Fruit fly (Drosophila melanogaster) whole organism, embryonic: ENCODE data around the gene Acsx4.

Experiments used
- Asciz ChIP-seq: fragments of 200-800 bp; sonication (Bioruptor generic); optimal IDR thresholded peaks from 2 replicates; lab custom pipeline; 2017; ENCODE audit warnings: missing biosample characterization, mild to moderate bottlenecking, missing genetic modification characterization, missing genetic modification reagents
- CG1024 ChIP-seq: fragments of 200-800 bp; sonication (Bioruptor generic); IDR thresholded peaks from 2 replicates; pipeline ENCODE4 v1.3.6; 2022; ENCODE audit warnings: missing biosample characterization, missing genetic modification characterization
- CG10321 ChIP-seq: fragments of 200-800 bp; sonication (Bioruptor generic); IDR thresholded peaks from 2 replicates; pipeline ENCODE4 v1.3.6; 2022; ENCODE audit warnings: missing biosample characterization, missing genetic modification characterization
- CG10565 ChIP-seq: fragments of 200-800 bp; sonication (Bioruptor generic); optimal IDR thresholded peaks from 3 replicates; lab custom pipeline; 2016; ENCODE audit warnings: missing biosample characterization, mild to moderate bottlenecking, missing genetic modification characterization
- CG11560 ChIP-seq: fragments of 200-800 bp; sonication (Bioruptor generic); IDR thresholded peaks from 3 replicates; pipeline ENCODE4 v1.3.6; 2022; ENCODE audit warnings: missing biosample characterization, missing genetic modification characterization
- CG12219 ChIP-seq: fragments of 200-800 bp; sonication (Bioruptor generic); optimal IDR thresholded peaks from 3 replicates; lab custom pipeline; 2018; ENCODE audit warnings: missing biosample characterization, mild to moderate bottlenecking, missing genetic modification characterization
- CG13123 ChIP-seq: fragments of 200-800 bp; sonication (Bioruptor generic); optimal IDR thresholded peaks from 2 replicates; lab custom pipeline; 2016; ENCODE audit warnings: missing biosample characterization, missing genetic modification characterization
- CG13287 ChIP-seq: fragments of 200-800 bp; sonication (Bioruptor generic); IDR thresholded peaks from 2 replicates; pipeline ENCODE4 v1.3.6; 2022; ENCODE audit warnings: missing biosample characterization, missing genetic modification characterization; ENCODE audit not compliant: partially characterized antibody
- CG14441 ChIP-seq: fragments of 200-800 bp; sonication (Bioruptor generic); IDR thresholded peaks from 2 replicates; pipeline ENCODE4 v1.3.6; 2022; ENCODE audit warnings: missing biosample characterization, missing genetic modification characterization
- CG14860 ChIP-seq: fragments of 200-800 bp; sonication (Bioruptor generic); IDR thresholded peaks from 3 replicates; pipeline ENCODE4 v1.3.6; 2022; ENCODE audit warnings: missing biosample characterization, missing genetic modification characterization; ENCODE audit not compliant: partially characterized antibody
- CG15073 ChIP-seq: fragments of 200-800 bp; sonication (Bioruptor generic); optimal IDR thresholded peaks from 2 replicates; lab custom pipeline; 2016; ENCODE audit warnings: missing biosample characterization, missing genetic modification characterization
- CG15601 ChIP-seq: fragments of 200-800 bp; sonication (Bioruptor generic); optimal IDR thresholded peaks from 3 replicates; lab custom pipeline; 2019; ENCODE audit warnings: missing biosample characterization, mild to moderate bottlenecking, missing genetic modification characterization, moderate library complexity
- CG2116 ChIP-seq: fragments of 200-800 bp; sonication (Bioruptor generic); optimal IDR thresholded peaks from 3 replicates; lab custom pipeline; 2018; ENCODE audit warnings: missing biosample characterization, mild to moderate bottlenecking, missing genetic modification characterization
- CG2129 ChIP-seq: fragments of 200-800 bp; sonication (Bioruptor generic); IDR thresholded peaks from 2 replicates; pipeline ENCODE4 v1.3.6; 2022; ENCODE audit warnings: missing biosample characterization, missing genetic modification characterization; ENCODE audit not compliant: partially characterized antibody
- CG33213 ChIP-seq: fragments of 200-800 bp; sonication (Bioruptor generic); optimal IDR thresholded peaks from 3 replicates; lab custom pipeline; 2016; ENCODE audit warnings: missing biosample characterization, missing genetic modification characterization
- CG34224 ChIP-seq: fragments of 200-800 bp; sonication (Bioruptor generic); IDR thresholded peaks from 3 replicates; pipeline ENCODE4 v1.3.6; 2022; ENCODE audit warnings: missing biosample characterization, missing genetic modification characterization; ENCODE audit not compliant: partially characterized antibody
- CG3726 ChIP-seq: fragments of 200-800 bp; sonication (Bioruptor generic); IDR thresholded peaks from 3 replicates; pipeline ENCODE4, ENCODE4 v1.3.6; 2022; ENCODE audit warnings: missing biosample characterization, missing genetic modification characterization
- CG42726 ChIP-seq: fragments of 200-800 bp; sonication (Bioruptor generic); IDR thresholded peaks from 2 replicates; pipeline ENCODE4 v1.3.6; 2022; ENCODE audit warnings: missing biosample characterization, missing genetic modification characterization; ENCODE audit not compliant: partially characterized antibody
- CG6791 ChIP-seq: fragments of 200-800 bp; sonication (Bioruptor generic); IDR thresholded peaks from 3 replicates; pipeline ENCODE4 v1.3.6; 2022; ENCODE audit warnings: missing biosample characterization, missing genetic modification characterization; ENCODE audit not compliant: partially characterized antibody
- CG7745 ChIP-seq: fragments of 200-800 bp; sonication (Bioruptor generic); optimal IDR thresholded peaks from 2 replicates; lab custom pipeline; 2018; ENCODE audit warnings: missing biosample characterization, mild to moderate bottlenecking, missing genetic modification characterization, moderate library complexity
- CG8478 ChIP-seq: fragments of >200 bp; optimal IDR thresholded peaks from 2 replicates; lab custom pipeline; 2018
- Chrac-16 ChIP-seq: fragments of 200-800 bp; sonication (Bioruptor generic); optimal IDR thresholded peaks from 3 replicates; lab custom pipeline; 2016; ENCODE audit warnings: missing biosample characterization, missing genetic modification characterization
- D19A ChIP-seq: fragments of 200-800 bp; optimal IDR thresholded peaks from 3 replicates; lab custom pipeline; 2019; ENCODE audit warnings: missing biosample characterization, mild to moderate bottlenecking, missing genetic modification characterization, moderate library complexity
- Deaf1 ChIP-seq: fragments of 200-800 bp; optimal IDR thresholded peaks from 3 replicates; lab custom pipeline; 2019; ENCODE audit warnings: missing biosample characterization, mild to moderate bottlenecking, missing genetic modification characterization, moderate library complexity
- ERR ChIP-seq: fragments of 200-800 bp; sonication (Bioruptor generic); optimal IDR thresholded peaks from 2 replicates; lab custom pipeline; 2016; ENCODE audit warnings: missing biosample characterization, missing genetic modification characterization
- Ets97D ChIP-seq: fragments of 200-800 bp; sonication (Bioruptor generic); optimal IDR thresholded peaks from 3 replicates; lab custom pipeline; 2016; ENCODE audit warnings: missing biosample characterization, missing genetic modification characterization
- HLH54F ChIP-seq: fragments of 200-800 bp; sonication (Bioruptor generic); optimal IDR thresholded peaks from 3 replicates; lab custom pipeline; 2016; ENCODE audit warnings: missing biosample characterization, missing genetic modification characterization
- Jarid2 ChIP-seq: fragments of 200-800 bp; sonication (Bioruptor generic); optimal IDR thresholded peaks from 3 replicates; lab custom pipeline; 2017; ENCODE audit warnings: mild to moderate bottlenecking, missing biosample characterization, missing genetic modification reagents, missing genetic modification characterization
- Kr ChIP-seq: fragments of 200-800 bp; sonication (Bioruptor generic); optimal IDR thresholded peaks from 2 replicates; lab custom pipeline; 2017; ENCODE audit warnings: missing biosample characterization, mild to moderate bottlenecking, missing genetic modification characterization
- Lim3 ChIP-seq: fragments of 200-800 bp; sonication (Bioruptor generic); IDR thresholded peaks from 2 replicates; pipeline ENCODE4 v1.3.6; 2022; ENCODE audit warnings: missing biosample characterization, missing genetic modification characterization
- MBD-R2 ChIP-seq: fragments of 200-800 bp; sonication (Bioruptor generic); IDR thresholded peaks from 2 replicates; pipeline ENCODE4 v1.3.6; 2022; ENCODE audit warnings: missing biosample characterization, missing genetic modification characterization
- Max ChIP-seq: fragments of 200-800 bp; sonication (Bioruptor generic); optimal IDR thresholded peaks from 2 replicates; lab custom pipeline; 2016; ENCODE audit warnings: missing biosample characterization, mild to moderate bottlenecking, missing genetic modification characterization
- Sry-δ ChIP-seq: fragments of 200-800 bp; sonication (Bioruptor generic); optimal IDR thresholded peaks from 2 replicates; lab custom pipeline; 2016; ENCODE audit warnings: missing biosample characterization, missing genetic modification characterization
- Trl ChIP-seq, 3 experiments: fragments of >200 bp in 2 of 3; fragments of 200-800 bp in 1 of 3; sonication (Bioruptor generic) in 1 of 3; optimal IDR thresholded peaks; 2 replicates in 1 of 3; 3 replicates in 2 of 3; lab custom pipeline; 2016 to 2017; ENCODE audit warnings: missing biosample characterization in 1 of 3, missing genetic modification characterization in 1 of 3
- ase ChIP-seq: fragments of 200-800 bp; sonication (Bioruptor generic); IDR thresholded peaks from 3 replicates; pipeline ENCODE4 v1.3.6; 2022; ENCODE audit warnings: missing biosample characterization, missing genetic modification characterization
- bbx ChIP-seq: fragments of 200-800 bp; sonication (Bioruptor generic); IDR thresholded peaks from 2 replicates; pipeline ENCODE4 v1.3.6; 2022; ENCODE audit warnings: missing biosample characterization, missing genetic modification characterization; ENCODE audit not compliant: partially characterized antibody
- crp ChIP-seq, 2 experiments: fragments of 200-800 bp; sonication (Bioruptor generic); optimal IDR thresholded peaks; 2 replicates in 1 of 2; 3 replicates in 1 of 2; lab custom pipeline; 2017; ENCODE audit warnings: missing biosample characterization in 2 of 2, missing genetic modification characterization in 2 of 2, mild to moderate bottlenecking in 1 of 2, moderate library complexity in 1 of 2
- dan ChIP-seq: fragments of 200-800 bp; sonication (Bioruptor generic); IDR thresholded peaks from 2 replicates; pipeline ENCODE4 v1.3.6; 2022; ENCODE audit warnings: missing biosample characterization, missing genetic modification characterization
- esg ChIP-seq: fragments of 200-800 bp; sonication (Bioruptor generic); conservative IDR thresholded peaks from 2 replicates; pipeline ENCODE4 v1.3.6; 2022; ENCODE audit warnings: missing biosample characterization, missing genetic modification characterization
- gsb ChIP-seq: fragments of 200-800 bp; sonication (Bioruptor generic); IDR thresholded peaks from 2 replicates; pipeline ENCODE4 v1.3.6; 2022; ENCODE audit warnings: missing biosample characterization, missing genetic modification characterization
- inv ChIP-seq: fragments of 200-800 bp; sonication (Bioruptor generic); IDR thresholded peaks from 2 replicates; pipeline ENCODE4 v1.3.6; 2022; ENCODE audit warnings: missing biosample characterization, missing genetic modification characterization; ENCODE audit not compliant: partially characterized antibody
- lmd ChIP-seq: fragments of 200-800 bp; sonication (Bioruptor generic); IDR thresholded peaks from 2 replicates; pipeline ENCODE4 v1.3.6; 2022; ENCODE audit warnings: missing biosample characterization, missing genetic modification characterization
- nom ChIP-seq: fragments of 200-800 bp; sonication (Bioruptor generic); optimal IDR thresholded peaks from 2 replicates; lab custom pipeline; 2017; ENCODE audit warnings: missing biosample characterization, missing genetic modification characterization, mild to moderate bottlenecking, moderate library complexity, missing genetic modification reagents
- pan ChIP-seq, 4 experiments: fragments of >200 bp in 3 of 4; fragments of 200-800 bp in 1 of 4; sonication (Bioruptor generic) in 1 of 4; optimal IDR thresholded peaks in 3 of 4; IDR thresholded peaks in 1 of 4; 2 replicates each; pipeline versions ENCODE4 v1.3.6 to Lab custom; 2017 to 2022; ENCODE audit warnings: missing biosample characterization in 2 of 4, missing genetic modification characterization in 2 of 4, mixed read lengths in 1 of 4
- pfk ChIP-seq: fragments of 200-800 bp; sonication (Bioruptor generic); optimal IDR thresholded peaks from 2 replicates; lab custom pipeline; 2018; ENCODE audit warnings: missing biosample characterization, mild to moderate bottlenecking, missing genetic modification characterization, moderate library complexity
- pnt ChIP-seq: fragments of 200-800 bp; sonication (Bioruptor generic); optimal IDR thresholded peaks from 3 replicates; lab custom pipeline; 2016; ENCODE audit warnings: missing biosample characterization, missing genetic modification characterization
- sens ChIP-seq: fragments of 200-800 bp; sonication (Bioruptor generic); peaks from one replicate; lab custom pipeline; 2016; ENCODE audit warnings: missing biosample characterization, missing genetic modification characterization
- toy ChIP-seq: fragments of 200-800 bp; sonication (Bioruptor generic); IDR thresholded peaks from 2 replicates; pipeline ENCODE4 v1.3.6; 2022; ENCODE audit warnings: missing biosample characterization, missing genetic modification characterization
- vnd ChIP-seq: fragments of 200-800 bp; sonication (Bioruptor generic); IDR thresholded peaks from 3 replicates; pipeline ENCODE4 v1.3.6; 2022; ENCODE audit warnings: missing biosample characterization, missing genetic modification characterization; ENCODE audit not compliant: partially characterized antibody
- zfh1 ChIP-seq: fragments of 200-800 bp; sonication (Bioruptor generic); IDR thresholded peaks from 3 replicates; pipeline ENCODE4 v1.3.6; 2022; ENCODE audit warnings: missing biosample characterization, missing genetic modification characterization

The Acsx4 gene

DNA sequence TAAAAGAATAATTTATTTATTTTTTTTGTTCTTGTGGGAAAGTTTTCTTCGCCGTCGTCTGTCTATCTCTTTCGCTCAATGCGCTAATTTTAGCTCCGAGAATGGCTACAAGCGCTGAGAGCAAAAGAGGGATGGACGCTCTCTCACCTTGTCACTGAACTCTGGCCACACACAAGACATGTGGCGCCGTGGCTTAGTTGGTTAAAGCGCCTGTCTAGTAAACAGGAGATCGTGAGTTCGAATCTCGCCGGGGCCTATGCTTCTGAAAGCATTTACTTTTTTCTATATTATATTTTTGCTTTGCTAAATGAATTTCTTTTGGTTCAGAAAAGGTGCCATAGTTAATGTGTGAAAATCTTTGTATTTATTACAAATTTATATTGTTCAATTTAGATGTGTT, 19.2 kb downstream of the Acsx4 start (continued):
- no peak for TF ChIP-seq CG7745 (tag; lab: Kevin White, UChicago)
- no peak for TF ChIP-seq CG2116 (GFP tag; lab: Kevin White, UChicago)
- no peak for TF ChIP-seq zfh1 (GFP tag; lab: Robert Waterston, UW)
- no peak for TF ChIP-seq CG15601 (tag; lab: Kevin White, UChicago)
- TF ChIP-seq toy, result no peak
- TF ChIP-seq CG14441 (GFP tag; lab: Robert Waterston, UW), result no peak
- TF ChIP-seq Asciz, result no peak
- no peak for TF ChIP-seq CG8478 (lab: Kevin White, UChicago)
- peak; percentile 65 for TF ChIP-seq vnd (GFP tag; lab: Robert Waterston, UW)
- TF ChIP-seq bbx, result peak; percentile 86
- TF ChIP-seq CG14860 (GFP tag; lab: Robert Waterston, UW), result peak; percentile 71; the same call in 1 of the 3 replicates
- TF ChIP-seq pan (optimal IDR thresholded peaks at IDR 0.05; lab: Kevin White, UChicago), result no peak
- TF ChIP-seq pan (GFP tag; optimal IDR thresholded peaks at IDR 0.05 in 1 of 2, IDR thresholded peaks at IDR 0.05 in 1 of 2), result no peak
- no peak for TF ChIP-seq pnt
- no peak for TF ChIP-seq lmd (GFP tag; lab: Robert Waterston, UW)
- no peak for TF ChIP-seq Lim3 (GFP tag; lab: Robert Waterston, UW)
- TF ChIP-seq sens, result peak; percentile 73
- TF ChIP-seq Deaf1 (tag; lab: Kevin White, UChicago), result no peak
- TF ChIP-seq CG12219 (GFP tag; lab: Kevin White, UChicago), result no peak
- no peak for TF ChIP-seq dan (GFP tag; lab: Robert Waterston, UW)
- no peak for TF ChIP-seq ase
- TF ChIP-seq Trl (optimal IDR thresholded peaks at IDR 0.05; lab: Kevin White, UChicago), result peak; percentile 22 to 31
- TF ChIP-seq Trl (GFP tag; optimal IDR thresholded peaks at IDR 0.05; lab: Kevin White, UChicago), result no peak
- TF ChIP-seq nom (GFP tag; lab: Kevin White, UChicago), result no peak
- no peak for TF ChIP-seq esg
- TF ChIP-seq Jarid2 (GFP tag; lab: Kevin White, UChicago), result no peak
- TF ChIP-seq D19A (tag; lab: Kevin White, UChicago), result no peak
- TF ChIP-seq MBD-R2 (GFP tag; lab: Robert Waterston, UW), result no peak
- TF ChIP-seq CG13123 (GFP tag; lab: Kevin White, UChicago), result no peak
- TF ChIP-seq Kr, result no peak
- TF ChIP-seq pfk (GFP tag; lab: Kevin White, UChicago), result no peak
- no peak for TF ChIP-seq CG15073 (GFP tag; lab: Kevin White, UChicago)
- no peak for TF ChIP-seq Ets97D (GFP tag; lab: Kevin White, UChicago)
- TF ChIP-seq CG34224 (GFP tag; lab: Robert Waterston, UW), result peak; percentile 73; the same call in 2 of the 3 replicates
- TF ChIP-seq CG3726 (GFP tag; lab: Robert Waterston, UW), result no peak
- TF ChIP-seq Sry-δ, result no peak
- TF ChIP-seq ERR (GFP tag; lab: Kevin White, UChicago), result no peak
- 0 out of 2 replicates have a peak, but pooled peaks have one; percentile 20 for TF ChIP-seq CG10321
- TF ChIP-seq CG11560 (tag; lab: Robert Waterston, UW), result no peak
- peak; percentile 90 for TF ChIP-seq CG6791 (GFP tag; lab: Robert Waterston, UW)
- TF ChIP-seq CG2129 (GFP tag; lab: Robert Waterston, UW), result 0 out of 2 replicates have a peak, but pooled peaks have one; percentile 19
- TF ChIP-seq Max (GFP tag; lab: Kevin White, UChicago), result no peak
- TF ChIP-seq inv (GFP tag; lab: Robert Waterston, UW), result peak; percentile 34; the same call in 1 of the 2 replicates
- TF ChIP-seq CG10565 (GFP tag; lab: Kevin White, UChicago), result no peak
- no peak for TF ChIP-seq CG1024 (GFP tag; lab: Robert Waterston, UW)
- TF ChIP-seq CG42726 (GFP tag; lab: Robert Waterston, UW), result peak; percentile 86; the same call in 1 of the 2 replicates
- no peak for TF ChIP-seq Chrac-16 (GFP tag; lab: Kevin White, UChicago)
- peak; percentile 62 for TF ChIP-seq CG13287 (GFP tag; lab: Robert Waterston, UW)
- TF ChIP-seq CG33213, result no peak
- TF ChIP-seq HLH54F (GFP tag; lab: Kevin White, UChicago), result no peak
- no peak for TF ChIP-seq gsb (GFP tag; lab: Robert Waterston, UW)
- TF ChIP-seq crp (GFP tag; optimal IDR thresholded peaks at IDR 0.05; lab: Kevin White, UChicago), result no peak
